Fruit fly (Drosophila melanogaster) whole organism: ENCODE results near the gene CG32551.

Experiments
- CG8478 ChIP-seq: fragments of >200 bp; optimal IDR thresholded peaks from 2 replicates; lab custom pipeline; 2018; ENCODE audit warnings: inconsistent platforms
- Dll ChIP-seq: fragments of >200 bp; optimal IDR thresholded peaks from 2 replicates; lab custom pipeline; 2017
- EcR ChIP-seq, 2 experiments: fragments of >200 bp; optimal IDR thresholded peaks; 2 replicates each; lab custom pipeline; 2017; ENCODE audit warnings: missing biosample characterization in 2 of 2, missing genetic modification characterization in 2 of 2, missing genetic modification reagents in 2 of 2
- pan ChIP-seq: fragments of >200 bp; optimal IDR thresholded peaks from 2 replicates; lab custom pipeline; 2017
- psq ChIP-seq: fragments of >200 bp; optimal IDR thresholded peaks from 2 replicates; lab custom pipeline; 2017
- usp ChIP-seq: fragments of >200 bp; optimal IDR thresholded peaks from 2 replicates; lab custom pipeline; 2017; ENCODE audit warnings: missing biosample characterization, missing genetic modification characterization, mixed read lengths

CG32551 gene

dm6 chrX:18438568-18438967, at the start of gene CG32551:
Gene CG32551 (plus strand): TSS chrX:18438868.
- no peak for TF ChIP-seq Dll (lab: Kevin White, UChicago)
- TF ChIP-seq pan (lab: Kevin White, UChicago): no peak
- TF ChIP-seq EcR (GFP tag; optimal IDR thresholded peaks at IDR 0.05; lab: Kevin White, UChicago): no peak
- no peak for TF ChIP-seq usp (GFP tag; lab: Kevin White, UChicago)
- TF ChIP-seq psq (lab: Kevin White, UChicago): no peak
- no peak for TF ChIP-seq CG8478

- no peak for TF ChIP-seq Dll (lab: Kevin White, UChicago)
- TF ChIP-seq CG8478: no peak
- TF ChIP-seq pan (lab: Kevin White, UChicago): no peak
- no peak for TF ChIP-seq usp (GFP tag; lab: Kevin White, UChicago)
- TF ChIP-seq psq (lab: Kevin White, UChicago): no peak
- TF ChIP-seq EcR (GFP tag; optimal IDR thresholded peaks at IDR 0.05; lab: Kevin White, UChicago): no peak
Measured at dm6 chrX:18395157-18395556, 43.5 kb upstream of the CG32551 start.

dm6 chrX:18399965-18400364, 38.7 kb upstream of the CG32551 start, which contains the start of gene CG34328:
Gene CG34328 (minus strand): TSS chrX:18400065.
- no peak for TF ChIP-seq CG8478
- TF ChIP-seq pan (lab: Kevin White, UChicago): no peak
- no peak for TF ChIP-seq Dll (lab: Kevin White, UChicago)
- TF ChIP-seq EcR (GFP tag; optimal IDR thresholded peaks at IDR 0.05; lab: Kevin White, UChicago): no peak
- no peak for TF ChIP-seq usp (GFP tag; lab: Kevin White, UChicago)
- no peak for TF ChIP-seq psq (lab: Kevin White, UChicago)

dm6 chrX:18402564-18402963, 36.1 kb upstream of the CG32551 start:
- TF ChIP-seq CG8478: no peak
- TF ChIP-seq usp (GFP tag; lab: Kevin White, UChicago): no peak
- no peak for TF ChIP-seq psq (lab: Kevin White, UChicago)
- TF ChIP-seq pan (lab: Kevin White, UChicago): no peak
- TF ChIP-seq Dll (lab: Kevin White, UChicago): no peak
- no peak for TF ChIP-seq EcR (GFP tag; optimal IDR thresholded peaks at IDR 0.05; lab: Kevin White, UChicago)

DNA sequence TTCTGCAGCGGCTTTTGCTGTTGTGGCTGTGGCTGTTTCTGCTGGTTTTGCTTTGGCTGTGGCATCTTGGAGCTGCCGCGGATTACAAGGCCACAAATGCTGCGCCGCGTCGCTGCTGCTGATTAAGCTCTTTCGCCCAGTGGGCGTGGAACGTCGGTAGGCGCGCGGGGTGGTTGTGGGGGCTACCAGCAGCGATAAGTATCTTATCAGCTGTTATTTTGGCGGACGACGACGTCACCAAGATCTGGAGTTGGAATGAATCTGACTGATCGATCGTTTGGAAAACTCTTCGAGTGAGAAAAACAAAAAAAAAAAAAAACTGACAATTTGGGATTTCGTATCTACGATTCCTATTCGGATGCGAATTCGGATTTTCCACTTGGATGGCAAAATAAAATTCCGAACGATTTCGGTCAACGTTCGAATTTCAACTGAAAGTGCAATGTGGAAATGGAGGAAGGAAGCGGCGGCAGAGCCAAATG, 34.5 kb upstream of the CG32551 start:
- TF ChIP-seq EcR (GFP tag; optimal IDR thresholded peaks at IDR 0.05; lab: Kevin White, UChicago): no peak
- TF ChIP-seq pan (lab: Kevin White, UChicago): no peak
- TF ChIP-seq Dll (lab: Kevin White, UChicago): no peak
- no peak for TF ChIP-seq usp (GFP tag; lab: Kevin White, UChicago)
- TF ChIP-seq psq (lab: Kevin White, UChicago): no peak
- TF ChIP-seq CG8478: no peak

DNA sequence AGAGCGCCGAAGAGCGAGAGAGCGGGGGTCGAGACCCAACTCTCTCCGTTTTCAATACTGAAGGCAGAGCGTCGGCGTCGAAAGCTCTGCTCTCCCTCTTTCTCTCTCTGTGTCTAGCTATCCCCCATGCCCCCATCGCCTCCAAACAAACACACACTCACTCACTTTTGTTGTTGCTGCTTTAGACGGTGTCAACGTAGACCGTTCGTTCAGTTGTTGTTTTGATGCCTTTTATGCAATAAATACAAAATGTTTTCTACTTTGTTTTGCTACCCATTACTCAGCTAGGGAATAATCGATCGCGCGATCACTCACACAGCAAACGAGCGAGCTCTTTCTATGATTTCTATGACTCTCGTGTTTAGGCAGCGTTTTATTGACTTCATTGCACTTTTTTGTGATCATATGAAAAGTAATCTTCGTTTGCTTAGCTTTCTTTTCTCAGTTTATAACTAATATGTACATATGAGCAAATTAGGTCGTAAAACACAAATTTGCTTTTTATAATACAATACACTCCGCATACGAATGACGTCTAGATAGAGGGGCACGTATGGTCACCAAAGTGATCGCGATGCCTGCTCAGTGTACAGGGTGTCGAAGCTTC, 33.9 kb upstream of the CG32551 start:
- TF ChIP-seq CG8478: no peak
- no peak for TF ChIP-seq EcR (GFP tag; optimal IDR thresholded peaks at IDR 0.05; lab: Kevin White, UChicago)
- TF ChIP-seq Dll (lab: Kevin White, UChicago): peak; percentile 95
- TF ChIP-seq psq (lab: Kevin White, UChicago): no peak
- TF ChIP-seq pan (lab: Kevin White, UChicago): peak; percentile 82
- TF ChIP-seq usp (GFP tag; lab: Kevin White, UChicago): no peak

DNA sequence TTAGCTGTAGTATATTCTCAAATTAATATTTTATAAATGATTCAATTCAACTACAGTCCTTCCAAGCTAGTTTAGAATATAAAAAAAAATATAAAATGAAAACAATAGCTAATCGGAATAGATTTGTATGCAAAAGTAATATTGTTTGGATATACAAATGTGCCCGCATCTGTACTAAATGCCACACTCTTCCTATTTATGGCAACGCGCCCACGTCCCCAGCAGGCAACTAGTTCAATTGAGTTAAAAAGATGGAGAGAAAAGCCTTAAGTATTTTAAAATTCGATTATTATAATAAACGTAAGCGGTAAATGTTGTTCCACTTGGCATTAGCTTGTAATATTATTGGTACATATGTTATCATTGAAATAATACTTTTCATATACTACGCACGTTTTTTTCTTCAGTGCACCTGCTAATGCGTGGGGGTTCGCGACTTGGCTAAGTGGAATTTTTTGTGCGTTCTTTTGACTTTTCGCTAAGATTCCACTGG, 33.1 kb upstream of the CG32551 start:
- TF ChIP-seq pan (lab: Kevin White, UChicago) (no peak), EcR (GFP tag; optimal IDR thresholded peaks at IDR 0.05; lab: Kevin White, UChicago) (no peak), psq (lab: Kevin White, UChicago) (no peak), CG8478 (no peak), usp (GFP tag; lab: Kevin White, UChicago) (no peak), Dll (lab: Kevin White, UChicago) (no peak)

DNA sequence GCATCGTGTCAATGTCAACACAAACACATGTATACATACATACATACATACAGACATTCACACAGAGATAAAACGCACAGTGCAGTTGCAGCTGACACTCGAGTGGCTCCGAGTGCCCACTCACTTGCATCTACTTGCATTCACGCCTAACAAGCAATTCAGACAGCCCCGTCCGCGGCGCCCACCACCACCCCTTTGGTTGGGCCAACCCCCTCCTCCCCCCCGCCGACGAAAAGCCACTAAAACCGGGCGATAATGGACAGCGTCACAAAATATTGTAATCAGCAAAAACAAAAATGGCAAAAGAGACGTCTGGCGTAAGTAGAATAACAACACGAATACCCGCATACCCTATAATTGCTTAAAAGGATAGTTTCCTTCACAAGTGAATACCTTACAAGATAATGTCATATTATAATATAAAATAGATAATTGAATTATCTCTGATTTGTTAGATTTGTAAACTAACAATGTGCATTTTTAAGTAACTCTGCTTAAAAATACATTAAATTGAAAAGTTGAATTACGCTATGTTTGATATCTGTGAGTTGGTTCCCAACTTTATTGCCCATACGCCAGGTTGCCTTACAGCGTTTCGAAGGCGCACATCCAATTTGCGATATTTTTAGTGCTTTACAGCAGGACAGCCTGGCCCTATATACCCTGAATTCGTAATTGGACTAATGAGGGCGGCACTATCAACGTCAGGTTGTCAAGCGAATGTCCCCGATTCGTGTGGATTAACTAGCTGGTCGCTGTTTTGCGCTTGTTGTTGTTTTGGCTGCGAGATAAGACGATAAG, 31.9 kb upstream of the CG32551 start:
- TF ChIP-seq CG8478 (no peak), EcR (GFP tag; optimal IDR thresholded peaks at IDR 0.05; lab: Kevin White, UChicago) (no peak), usp (GFP tag; lab: Kevin White, UChicago) (no peak), pan (lab: Kevin White, UChicago) (no peak), Dll (lab: Kevin White, UChicago) (no peak), psq (lab: Kevin White, UChicago) (no peak)

DNA sequence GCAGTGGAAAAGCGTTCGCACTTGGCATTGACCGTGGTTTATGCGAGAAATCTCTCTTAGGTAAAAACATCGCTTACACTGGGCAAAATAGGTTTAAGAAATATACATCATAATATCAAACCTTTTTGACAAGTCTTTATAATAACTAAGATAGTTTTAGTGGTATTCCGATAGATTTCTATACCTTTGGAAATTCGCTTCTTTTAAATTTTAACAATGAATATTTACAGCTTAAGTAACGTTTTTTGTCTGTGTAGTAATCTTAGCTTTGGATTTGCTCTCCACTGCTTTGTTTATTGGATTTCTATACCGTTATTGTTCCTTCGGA, 31.3 kb upstream of the CG32551 start:
- TF ChIP-seq EcR (GFP tag; optimal IDR thresholded peaks at IDR 0.05; lab: Kevin White, UChicago) (no peak), CG8478 (no peak), psq (lab: Kevin White, UChicago) (no peak), Dll (lab: Kevin White, UChicago) (no peak), pan (lab: Kevin White, UChicago) (no peak), usp (GFP tag; lab: Kevin White, UChicago) (no peak)

DNA sequence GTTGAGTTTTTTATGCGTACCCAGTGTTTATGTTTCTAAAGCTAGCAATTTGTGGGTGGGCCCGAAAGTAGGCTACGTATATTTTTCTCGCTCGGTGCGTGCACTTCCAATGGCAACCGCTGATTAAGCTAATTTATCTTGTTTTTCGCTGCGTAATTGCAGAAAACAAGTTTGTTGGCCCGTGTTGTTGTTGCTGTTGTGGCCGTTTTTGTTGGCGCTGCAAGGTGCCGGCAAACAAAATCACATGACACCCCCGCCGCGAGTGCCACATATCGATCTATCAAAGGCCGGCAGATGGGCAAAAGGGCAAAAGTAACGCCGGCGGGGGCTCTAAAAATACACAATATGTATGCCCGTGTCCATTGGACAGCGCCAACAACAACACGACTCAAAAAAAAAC, 29.2 kb upstream of the CG32551 start:
- no peak for TF ChIP-seq usp (GFP tag; lab: Kevin White, UChicago)
- peak; percentile 16 for TF ChIP-seq Dll (lab: Kevin White, UChicago)
- no peak for TF ChIP-seq pan (lab: Kevin White, UChicago)

- TF ChIP-seq usp (GFP tag; lab: Kevin White, UChicago): no peak
- TF ChIP-seq EcR (GFP tag; optimal IDR thresholded peaks at IDR 0.05; lab: Kevin White, UChicago): no peak
- no peak for TF ChIP-seq CG8478
- TF ChIP-seq pan (lab: Kevin White, UChicago): no peak
- no peak for TF ChIP-seq Dll (lab: Kevin White, UChicago)
- TF ChIP-seq psq (lab: Kevin White, UChicago): no peak
Measured at dm6 chrX:18409938-18410337, 28.7 kb upstream of the CG32551 start, which contains the start of gene Nt5b. Gene Nt5b (minus strand): TSS chrX:18410144.
